Fruit fly (Drosophila melanogaster) whole organism, embryonic: ENCODE results near the gene Tbca.

ENCODE experiments used
- ATbp ChIP-seq: fragments of 200-800 bp; sonication (Bioruptor generic); optimal IDR thresholded peaks from 2 replicates; lab custom pipeline; 2017; ENCODE audit warnings: missing biosample characterization, mild to moderate bottlenecking, missing genetic modification characterization, missing genetic modification reagents
- Ada2b ChIP-seq: fragments of 200-800 bp; sonication (Bioruptor generic); IDR thresholded peaks from 2 replicates; pipeline ENCODE4 v1.3.6; 2022; ENCODE audit warnings: missing biosample characterization, missing genetic modification characterization
- C15 ChIP-seq: fragments of 200-800 bp; sonication (Bioruptor generic); IDR thresholded peaks from 3 replicates; pipeline ENCODE4 v1.3.6; 2022; ENCODE audit warnings: missing biosample characterization, missing genetic modification characterization
- CG10274 ChIP-seq: fragments of 200-800 bp; sonication (Bioruptor generic); optimal IDR thresholded peaks from 3 replicates; lab custom pipeline; 2017; ENCODE audit warnings: missing biosample characterization, mild to moderate bottlenecking, missing genetic modification characterization
- CG10366 ChIP-seq: fragments of 200-800 bp; sonication (Bioruptor generic); IDR thresholded peaks from 2 replicates; pipeline ENCODE4 v1.3.6; 2022; ENCODE audit warnings: missing biosample characterization, missing genetic modification characterization
- CG10431 ChIP-seq: fragments of 200-800 bp; sonication (Bioruptor generic); optimal IDR thresholded peaks from 3 replicates; lab custom pipeline; 2018; ENCODE audit warnings: missing biosample characterization, mild to moderate bottlenecking, missing genetic modification characterization
- CG11504 ChIP-seq: fragments of 200-800 bp; sonication (Bioruptor generic); optimal IDR thresholded peaks from 3 replicates; lab custom pipeline; 2019; ENCODE audit warnings: missing biosample characterization, mild to moderate bottlenecking, missing genetic modification characterization, moderate library complexity
- CG11695 ChIP-seq: fragments of 200-800 bp; sonication (Bioruptor generic); IDR thresholded peaks from 3 replicates; pipeline ENCODE4 v1.3.6; 2022; ENCODE audit warnings: missing biosample characterization, missing genetic modification characterization
- CG11696 ChIP-seq: fragments of 200-800 bp; sonication (Bioruptor generic); IDR thresholded peaks from 2 replicates; pipeline ENCODE4 v1.3.6; 2022; ENCODE audit warnings: missing biosample characterization, missing genetic modification characterization
- CG12071 ChIP-seq: fragments of 200-800 bp; sonication (Bioruptor generic); optimal IDR thresholded peaks from 3 replicates; lab custom pipeline; 2018; ENCODE audit warnings: missing biosample characterization, mild to moderate bottlenecking, missing genetic modification characterization
- CG12942 ChIP-seq: fragments of 200-800 bp; sonication (Bioruptor generic); optimal IDR thresholded peaks from 3 replicates; lab custom pipeline; 2016; ENCODE audit warnings: missing biosample characterization, missing genetic modification characterization
- CG17802 ChIP-seq: fragments of 200-800 bp; sonication (Bioruptor generic); optimal IDR thresholded peaks from 2 replicates; lab custom pipeline; 2018; ENCODE audit warnings: missing biosample characterization, mild to moderate bottlenecking, missing genetic modification characterization, moderate library complexity
- CG2129 ChIP-seq: fragments of 200-800 bp; sonication (Bioruptor generic); IDR thresholded peaks from 2 replicates; pipeline ENCODE4 v1.3.6; 2022; ENCODE audit warnings: missing biosample characterization, missing genetic modification characterization; ENCODE audit not compliant: partially characterized antibody
- CG2199 ChIP-seq: fragments of 200-800 bp; sonication (Bioruptor generic); IDR thresholded peaks from 3 replicates; pipeline ENCODE4 v1.3.6; 2022; ENCODE audit warnings: missing biosample characterization, missing genetic modification characterization
- CG32767 ChIP-seq: fragments of 200-800 bp; sonication (Bioruptor generic); IDR thresholded peaks from 2 replicates; pipeline ENCODE4 v1.3.6; 2022; ENCODE audit warnings: missing biosample characterization, missing genetic modification characterization
- CG3847 ChIP-seq: fragments of 200-800 bp; sonication (Bioruptor generic); IDR thresholded peaks from 2 replicates; pipeline ENCODE4 v1.3.6; 2022; ENCODE audit warnings: missing biosample characterization, missing genetic modification characterization
- CG5245 ChIP-seq: fragments of 200-800 bp; sonication (Bioruptor generic); optimal IDR thresholded peaks from 3 replicates; lab custom pipeline; 2016; ENCODE audit warnings: missing biosample characterization, missing genetic modification characterization
- CG6654 ChIP-seq: fragments of 200-800 bp; sonication (Bioruptor generic); optimal IDR thresholded peaks from 2 replicates; lab custom pipeline; 2017; ENCODE audit warnings: missing biosample characterization, mild to moderate bottlenecking, missing genetic modification characterization
- CG7357 ChIP-seq: fragments of 200-800 bp; sonication (Bioruptor generic); IDR thresholded peaks from 3 replicates; pipeline ENCODE4 v1.3.6; 2022; ENCODE audit warnings: missing biosample characterization, missing genetic modification characterization
- CG7987 ChIP-seq: fragments of 200-800 bp; sonication (Bioruptor generic); optimal IDR thresholded peaks from 2 replicates; lab custom pipeline; 2018; ENCODE audit warnings: missing biosample characterization, mild to moderate bottlenecking, missing genetic modification characterization, moderate library complexity
- CG8281 ChIP-seq: fragments of 200-800 bp; sonication (Bioruptor generic); optimal IDR thresholded peaks from 2 replicates; lab custom pipeline; 2018; ENCODE audit warnings: missing biosample characterization, mild to moderate bottlenecking, missing genetic modification characterization, moderate library complexity
- D ChIP-seq, 2 experiments: fragments of 200-800 bp in 1 of 2; fragments of >200 bp in 1 of 2; sonication (Bioruptor generic) in 1 of 2; optimal IDR thresholded peaks; 2 replicates in 1 of 2; 3 replicates in 1 of 2; lab custom pipeline; 2017; ENCODE audit warnings: mild to moderate bottlenecking in 1 of 2, missing biosample characterization in 1 of 2, missing genetic modification characterization in 1 of 2, missing genetic modification reagents in 1 of 2
- Dp ChIP-seq: fragments of 200-800 bp; sonication (Bioruptor generic); optimal IDR thresholded peaks from 2 replicates; lab custom pipeline; 2018; ENCODE audit warnings: missing biosample characterization, mild to moderate bottlenecking, missing genetic modification characterization, moderate library complexity
- Ets65A ChIP-seq: fragments of 200-800 bp; sonication (Bioruptor generic); peaks from one replicate; lab custom pipeline; 2016; ENCODE audit warnings: missing biosample characterization, missing genetic modification characterization
- Gsc ChIP-seq: fragments of 200-800 bp; sonication (Bioruptor generic); IDR thresholded peaks from 2 replicates; pipeline ENCODE4 v1.3.6; 2022; ENCODE audit warnings: missing biosample characterization, missing genetic modification characterization
- Hmr ChIP-seq: fragments of 200-800 bp; sonication (Bioruptor generic); optimal IDR thresholded peaks from 3 replicates; lab custom pipeline; 2017; ENCODE audit warnings: mild to moderate bottlenecking, missing biosample characterization, missing genetic modification reagents, missing genetic modification characterization
- Hr51 ChIP-seq, 2 experiments: fragments of 200-800 bp; sonication (Bioruptor generic); optimal IDR thresholded peaks; 2 replicates in 1 of 2; 3 replicates in 1 of 2; lab custom pipeline; 2016 to 2018; ENCODE audit warnings: missing biosample characterization in 2 of 2, missing genetic modification characterization in 2 of 2, mild to moderate bottlenecking in 1 of 2, moderate library complexity in 1 of 2
- Mes4 ChIP-seq: fragments of 200-800 bp; sonication (Bioruptor generic); optimal IDR thresholded peaks from 2 replicates; lab custom pipeline; 2016; ENCODE audit warnings: missing biosample characterization, missing genetic modification characterization
- NFAT ChIP-seq: fragments of 200-800 bp; sonication (Bioruptor generic); IDR thresholded peaks from 2 replicates; pipeline ENCODE4 v1.3.6; 2022; ENCODE audit warnings: missing biosample characterization, missing genetic modification characterization
- NK7.1 ChIP-seq: fragments of 200-800 bp; sonication (Bioruptor generic); optimal IDR thresholded peaks from 3 replicates; lab custom pipeline; 2016; ENCODE audit warnings: missing biosample characterization, missing genetic modification characterization
- Nf-YA ChIP-seq: fragments of 200-800 bp; sonication (Bioruptor generic); IDR thresholded peaks from 2 replicates; pipeline ENCODE4 v1.3.6; 2022; ENCODE audit warnings: missing biosample characterization, missing genetic modification characterization
- Oaz ChIP-seq: fragments of 200-800 bp; sonication (Bioruptor generic); IDR thresholded peaks from 2 replicates; pipeline ENCODE4 v1.3.6; 2022; ENCODE audit warnings: missing biosample characterization, missing genetic modification characterization
- PHDP ChIP-seq: fragments of 200-800 bp; sonication (Bioruptor generic); optimal IDR thresholded peaks from 3 replicates; lab custom pipeline; 2018; ENCODE audit warnings: missing biosample characterization, mild to moderate bottlenecking, missing genetic modification characterization, moderate library complexity
- Ravus ChIP-seq: fragments of 200-800 bp; sonication (Bioruptor generic); IDR thresholded peaks from 2 replicates; pipeline ENCODE4 v1.3.6; 2022; ENCODE audit warnings: missing biosample characterization, missing genetic modification characterization
- bigmax ChIP-seq: fragments of 200-800 bp; sonication (Bioruptor generic); optimal IDR thresholded peaks from 2 replicates; lab custom pipeline; 2018; ENCODE audit warnings: missing biosample characterization, mild to moderate bottlenecking, missing genetic modification characterization
- ci ChIP-seq: fragments of 200-800 bp; sonication (Bioruptor generic); IDR thresholded peaks from 3 replicates; pipeline ENCODE4 v1.3.6; 2022; ENCODE audit warnings: missing biosample characterization, missing genetic modification characterization
- dimm ChIP-seq: fragments of 200-800 bp; sonication (Bioruptor generic); IDR thresholded peaks from 2 replicates; pipeline ENCODE4 v1.3.6; 2022; ENCODE audit warnings: missing biosample characterization, missing genetic modification characterization
- exex ChIP-seq: fragments of 200-800 bp; sonication (Bioruptor generic); optimal IDR thresholded peaks from 4 replicates; lab custom pipeline; 2018; ENCODE audit warnings: missing biosample characterization, mild to moderate bottlenecking, missing genetic modification characterization, moderate library complexity
- maf-S ChIP-seq: fragments of 200-800 bp; sonication (Bioruptor generic); optimal IDR thresholded peaks from 2 replicates; lab custom pipeline; 2016; ENCODE audit warnings: missing biosample characterization, missing genetic modification characterization
- nerfin-1 ChIP-seq: fragments of 200-800 bp; sonication (Bioruptor generic); optimal IDR thresholded peaks from 3 replicates; lab custom pipeline; 2019; ENCODE audit warnings: missing biosample characterization, mild to moderate bottlenecking, missing genetic modification characterization, moderate library complexity
- oc ChIP-seq: fragments of 200-800 bp; sonication (Bioruptor generic); optimal IDR thresholded peaks from 2 replicates; lab custom pipeline; 2018; ENCODE audit warnings: missing biosample characterization, mild to moderate bottlenecking, missing genetic modification characterization, moderate library complexity
- odd ChIP-seq: fragments of 200-800 bp; sonication (Bioruptor generic); optimal IDR thresholded peaks from 2 replicates; lab custom pipeline; 2017; ENCODE audit warnings: missing biosample characterization, mild to moderate bottlenecking, missing genetic modification characterization
- repo ChIP-seq: fragments of 200-800 bp; sonication (Bioruptor generic); optimal IDR thresholded peaks from 2 replicates; lab custom pipeline; 2016; ENCODE audit warnings: missing biosample characterization, missing genetic modification characterization
- schlank ChIP-seq: fragments of 200-800 bp; sonication (Bioruptor generic); optimal IDR thresholded peaks from 2 replicates; lab custom pipeline; 2018; ENCODE audit warnings: missing biosample characterization, mild to moderate bottlenecking, missing genetic modification characterization
- sens ChIP-seq: fragments of 200-800 bp; sonication (Bioruptor generic); peaks from one replicate; lab custom pipeline; 2016; ENCODE audit warnings: missing biosample characterization, missing genetic modification characterization
- sens-2 ChIP-seq: fragments of 200-800 bp; sonication (Bioruptor generic); IDR thresholded peaks from 2 replicates; pipeline ENCODE4 v1.3.6; 2022; ENCODE audit warnings: missing biosample characterization, missing genetic modification characterization
- slou ChIP-seq: fragments of 200-800 bp; sonication (Bioruptor generic); optimal IDR thresholded peaks from 3 replicates; lab custom pipeline; 2016; ENCODE audit warnings: missing biosample characterization, missing genetic modification characterization
- stwl ChIP-seq: fragments of 200-800 bp; sonication (Bioruptor generic); optimal IDR thresholded peaks from 3 replicates; lab custom pipeline; 2018; ENCODE audit warnings: missing biosample characterization, mild to moderate bottlenecking, missing genetic modification characterization, moderate library complexity
- unpg ChIP-seq: fragments of 200-800 bp; sonication (Bioruptor generic); optimal IDR thresholded peaks from 3 replicates; lab custom pipeline; 2018; ENCODE audit warnings: missing biosample characterization, mild to moderate bottlenecking, missing genetic modification characterization, moderate library complexity
- zf30C ChIP-seq: fragments of 200-800 bp; sonication (Bioruptor generic); optimal IDR thresholded peaks from 3 replicates; lab custom pipeline; 2018; ENCODE audit warnings: missing biosample characterization, mild to moderate bottlenecking, missing genetic modification characterization
- zfh1 ChIP-seq: fragments of 200-800 bp; sonication (Bioruptor generic); IDR thresholded peaks from 3 replicates; pipeline ENCODE4 v1.3.6; 2022; ENCODE audit warnings: missing biosample characterization, missing genetic modification characterization

The Tbca gene

dm6 chr3R:31709142-31709541 lies 34.1 kb upstream of the Tbca start (continued):
- no peak for TF ChIP-seq nerfin-1 (tag; lab: Kevin White, UChicago)
- TF ChIP-seq CG5245: no peak
- 0 out of 3 replicates have a peak, but pooled peaks have one; percentile 17 for TF ChIP-seq zfh1
- TF ChIP-seq bigmax (GFP tag; lab: Kevin White, UChicago): no peak
- TF ChIP-seq exex (tag; lab: Kevin White, UChicago): no peak
- peak; percentile 55 for TF ChIP-seq CG11504 (tag; lab: Kevin White, UChicago)
- TF ChIP-seq Hr51 (GFP tag; optimal IDR thresholded peaks at IDR 0.05; lab: Kevin White, UChicago): peak in 1 of 2 experiments; percentile 25
- no peak for TF ChIP-seq CG17802 (tag; lab: Kevin White, UChicago)
- peak; percentile 1 for TF ChIP-seq ATbp (GFP tag; lab: Kevin White, UChicago)
- TF ChIP-seq CG8281 (tag; lab: Kevin White, UChicago): no peak
- TF ChIP-seq D (optimal IDR thresholded peaks at IDR 0.05; lab: Kevin White, UChicago): no peak
- TF ChIP-seq D (GFP tag; optimal IDR thresholded peaks at IDR 0.05; lab: Kevin White, UChicago): peak; percentile 14
- peak; percentile 59 for TF ChIP-seq Ada2b (GFP tag; lab: Robert Waterston, UW)
- no peak for TF ChIP-seq schlank (tag; lab: Kevin White, UChicago)
- TF ChIP-seq dimm: no peak
- peak; percentile 29; the same call in 1 of the 2 replicates for TF ChIP-seq CG11696
- TF ChIP-seq CG3847 (GFP tag; lab: Robert Waterston, UW): no peak; the same call in 1 of the 2 replicates
- no peak for TF ChIP-seq odd (GFP tag; lab: Kevin White, UChicago)
- peak; percentile 54 for TF ChIP-seq CG10366 (GFP tag; lab: Robert Waterston, UW)
- TF ChIP-seq CG7357 (GFP tag; lab: Robert Waterston, UW): no peak
- no peak for TF ChIP-seq CG10431
- TF ChIP-seq oc (tag; lab: Kevin White, UChicago): peak; percentile 35
- TF ChIP-seq Hmr: no peak
- no peak for TF ChIP-seq Gsc (GFP tag; lab: Robert Waterston, UW)
- TF ChIP-seq Ravus (GFP tag; lab: Robert Waterston, UW): no peak
- TF ChIP-seq CG7987: no peak
- no peak for TF ChIP-seq slou
- TF ChIP-seq Mes4 (GFP tag; lab: Kevin White, UChicago): peak; percentile 12
- no peak for TF ChIP-seq CG6654
- TF ChIP-seq Oaz (GFP tag; lab: Robert Waterston, UW): no peak
- TF ChIP-seq sens-2 (GFP tag; lab: Robert Waterston, UW): no peak
- peak; percentile 42 for TF ChIP-seq Ets65A (GFP tag; lab: Kevin White, UChicago)
- TF ChIP-seq ci: peak; percentile 65; the same call in 1 of the 3 replicates
- TF ChIP-seq Nf-YA (GFP tag; lab: Robert Waterston, UW): no peak
- TF ChIP-seq CG10274: no peak
- no peak for TF ChIP-seq zf30C (GFP tag; lab: Kevin White, UChicago)
- TF ChIP-seq unpg: no peak
- TF ChIP-seq Dp (GFP tag; lab: Kevin White, UChicago): no peak
- TF ChIP-seq stwl (tag; lab: Kevin White, UChicago): no peak
- TF ChIP-seq sens (GFP tag; lab: Kevin White, UChicago): peak; percentile 84
- no peak for TF ChIP-seq CG2199
- TF ChIP-seq C15 (GFP tag; lab: Robert Waterston, UW): 0 out of 3 replicates have a peak, but pooled peaks have one; percentile 7
- TF ChIP-seq repo: no peak
- no peak for TF ChIP-seq maf-S (GFP tag; lab: Kevin White, UChicago)
- no peak for TF ChIP-seq PHDP (tag; lab: Kevin White, UChicago)
- no peak for TF ChIP-seq CG2129
- TF ChIP-seq CG11695 (GFP tag; lab: Robert Waterston, UW): no peak
- peak; percentile 20; the same call in 1 of the 2 replicates for TF ChIP-seq NFAT (GFP tag; lab: Robert Waterston, UW)
- no peak for TF ChIP-seq NK7.1 (GFP tag; lab: Kevin White, UChicago)
- TF ChIP-seq CG12942: no peak
- TF ChIP-seq CG12071: no peak
- no peak for TF ChIP-seq CG32767 (GFP tag; lab: Robert Waterston, UW)
